Fruit fly (Drosophila melanogaster): ENCODE measurements around the gene XNP.

DNA sequence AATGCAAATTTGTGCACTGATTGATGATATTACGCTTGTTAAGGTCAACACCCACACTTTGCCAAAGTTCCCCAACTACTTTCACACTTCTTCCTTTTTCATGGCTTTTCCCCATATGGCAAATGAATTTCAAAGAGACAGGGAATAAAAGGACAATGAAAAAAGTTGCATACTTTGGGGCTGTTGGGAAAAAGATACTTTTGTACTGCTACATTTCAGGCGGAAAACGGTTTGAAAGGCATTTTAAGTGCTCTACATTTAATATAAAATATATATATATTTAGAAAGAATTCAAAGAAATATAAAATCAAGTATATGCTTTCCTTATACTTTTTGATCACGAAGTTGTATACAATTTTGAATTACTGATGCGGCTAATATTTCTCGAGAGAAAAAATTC is 30.1 kb upstream of the XNP start:
- TF ChIP-seq ro (GFP tag; IDR thresholded peaks at IDR 0.05) = no peak
- TF ChIP-seq pan (optimal IDR thresholded peaks at IDR 0.05) = no peak
- no peak for TF ChIP-seq pan (GFP tag; optimal IDR thresholded peaks at IDR 0.05 in 1 of 2, IDR thresholded peaks at IDR 0.05 in 1 of 2)
- no peak for TF ChIP-seq sisA (GFP tag; IDR thresholded peaks at IDR 0.05)

Data from whole organism, embryonic.